Worm (Caenorhabditis elegans) whole organism, L1 larva: ENCODE data around the gene T06D4.2.

Experiments used
- C16A3.4 ChIP-seq: fragments of 150-350 bp; optimal IDR thresholded peaks from 2 replicates; lab custom pipeline; 2014; ENCODE audit warnings: missing biosample characterization, missing genetic modification characterization
- C34B4.2 ChIP-seq: sonication (generic microtip); optimal IDR thresholded peaks from 2 replicates; lab custom pipeline; 2017; ENCODE audit warnings: mild to moderate bottlenecking, missing genetic modification characterization, missing compliant biosample characterization
- F16B12.6 ChIP-seq: fragments of 150-350 bp; optimal IDR thresholded peaks from 2 replicates; lab custom pipeline; 2014; ENCODE audit warnings: missing biosample characterization, missing genetic modification characterization
- aha-1 ChIP-seq: fragments of 150-350 bp; optimal IDR thresholded peaks from 2 replicates; lab custom pipeline; 2014; ENCODE audit warnings: missing biosample characterization, missing genetic modification characterization
- alr-1 ChIP-seq: fragments of 200-800 bp; sonication (Bioruptor generic); optimal IDR thresholded peaks from 2 replicates; lab custom pipeline; 2018; ENCODE audit warnings: borderline replicate concordance, mild to moderate bottlenecking, missing genetic modification characterization, missing compliant biosample characterization
- aly-2 ChIP-seq: fragments of 150-350 bp; optimal IDR thresholded peaks from 2 replicates; lab custom pipeline; 2014; ENCODE audit warnings: missing biosample characterization, missing genetic modification characterization
- ceh-63 ChIP-seq: fragments of 200-800 bp; sonication (Bioruptor generic); optimal IDR thresholded peaks from 2 replicates; lab custom pipeline; 2018; ENCODE audit warnings: mild to moderate bottlenecking, missing genetic modification characterization, missing compliant biosample characterization
- ceh-8 ChIP-seq: fragments of 200-800 bp; sonication (Bioruptor generic); optimal IDR thresholded peaks from 2 replicates; lab custom pipeline; 2018; ENCODE audit warnings: mild to moderate bottlenecking, missing genetic modification characterization, moderate library complexity, missing compliant biosample characterization
- ceh-90 ChIP-seq: sonication (generic microtip); optimal IDR thresholded peaks from 2 replicates; lab custom pipeline; 2016; ENCODE audit warnings: missing genetic modification characterization, missing compliant biosample characterization
- ces-1 ChIP-seq: fragments of 150-350 bp; optimal IDR thresholded peaks from 2 replicates; lab custom pipeline; 2014; ENCODE audit warnings: missing biosample characterization, missing genetic modification reagents, missing genetic modification characterization
- efl-1 ChIP-seq, 4 experiments: fragments of 150-350 bp; optimal IDR thresholded peaks in 3 of 4; peaks in 1 of 4; 1 replicate in 1 of 4; 2 replicates in 3 of 4; lab custom pipeline; 2014; ENCODE audit warnings: missing biosample characterization in 2 of 4, missing genetic modification characterization in 2 of 4, missing genetic modification reagents in 2 of 4
- egl-27 ChIP-seq, 2 experiments: fragments of 150-350 bp in 1 of 2; sonication (generic microtip); optimal IDR thresholded peaks; 3 replicates each; lab custom pipeline; 2017 to 2018; ENCODE audit warnings: missing biosample characterization in 2 of 2, missing genetic modification characterization in 2 of 2, missing genetic modification reagents in 2 of 2
- elt-2 ChIP-seq: sonication (generic microtip); optimal IDR thresholded peaks from 2 replicates; lab custom pipeline; 2016; ENCODE audit warnings: missing genetic modification characterization, mild to moderate bottlenecking, inconsistent platforms, missing compliant biosample characterization, missing genetic modification reagents
- elt-3 ChIP-seq, 6 experiments: fragments of 150-350 bp in 1 of 6; sonication (generic microtip); optimal IDR thresholded peaks; 2 replicates each; lab custom pipeline; 2017 to 2018; ENCODE audit warnings: missing biosample characterization in 6 of 6, missing genetic modification characterization in 6 of 6, inconsistent platforms in 1 of 6
- fkh-10 ChIP-seq: sonication (generic microtip); optimal IDR thresholded peaks from 2 replicates; lab custom pipeline; 2017; ENCODE audit warnings: missing biosample characterization, missing genetic modification reagents, missing genetic modification characterization
- hlh-17 ChIP-seq: fragments of 200-800 bp; sonication (Bioruptor generic); optimal IDR thresholded peaks from 2 replicates; lab custom pipeline; 2018; ENCODE audit warnings: missing genetic modification characterization, mild to moderate bottlenecking, missing compliant biosample characterization, moderate library complexity, borderline replicate concordance
- hlh-4 ChIP-seq: sonication (generic microtip); optimal IDR thresholded peaks from 2 replicates; lab custom pipeline; 2016; ENCODE audit warnings: mild to moderate bottlenecking, missing genetic modification characterization, missing compliant biosample characterization
- hpl-2 ChIP-seq: fragments of 150-350 bp; optimal IDR thresholded peaks from 2 replicates; lab custom pipeline; 2014; ENCODE audit warnings: missing biosample characterization, missing genetic modification reagents, missing genetic modification characterization
- lin-39 ChIP-seq: fragments of 150-350 bp; optimal IDR thresholded peaks from 2 replicates; lab custom pipeline; 2014; ENCODE audit warnings: missing biosample characterization, missing genetic modification reagents, missing genetic modification characterization
- lir-3 ChIP-seq: sonication (generic microtip); optimal IDR thresholded peaks from 2 replicates; lab custom pipeline; 2016; ENCODE audit warnings: mild to moderate bottlenecking, missing genetic modification characterization, moderate library complexity, missing compliant biosample characterization; ENCODE audit not compliant: poor library complexity
- lsy-2 ChIP-seq, 2 experiments: fragments of 150-350 bp; optimal IDR thresholded peaks; 2 replicates each; lab custom pipeline; 2014; ENCODE audit warnings: missing biosample characterization in 2 of 2, missing genetic modification characterization in 2 of 2
- nhr-11 ChIP-seq: fragments of 150-350 bp; optimal IDR thresholded peaks from 2 replicates; lab custom pipeline; 2014; ENCODE audit warnings: missing biosample characterization, missing genetic modification characterization
- nhr-12 ChIP-seq: sonication (generic microtip); optimal IDR thresholded peaks from 2 replicates; lab custom pipeline; 2017; ENCODE audit warnings: missing biosample characterization, missing genetic modification characterization
- nhr-71 ChIP-seq: sonication (generic microtip); optimal IDR thresholded peaks from 2 replicates; lab custom pipeline; 2016; ENCODE audit warnings: mild to moderate bottlenecking, missing genetic modification characterization, moderate library complexity, missing compliant biosample characterization
- nhr-76 ChIP-seq: sonication (generic microtip); optimal IDR thresholded peaks from 2 replicates; lab custom pipeline; 2017; ENCODE audit warnings: missing biosample characterization, missing genetic modification characterization
- nhr-77 ChIP-seq: fragments of 150-350 bp; optimal IDR thresholded peaks from 2 replicates; lab custom pipeline; 2014; ENCODE audit warnings: missing biosample characterization, missing genetic modification characterization
- nhr-85 ChIP-seq: sonication (generic microtip); peaks from one replicate; lab custom pipeline; 2016; ENCODE audit warnings: missing genetic modification characterization, inconsistent platforms, missing compliant biosample characterization
- nhr-90 ChIP-seq: sonication (generic microtip); optimal IDR thresholded peaks from 2 replicates; lab custom pipeline; 2016; ENCODE audit warnings: mild to moderate bottlenecking, missing genetic modification characterization, missing compliant biosample characterization; ENCODE audit not compliant: poor library complexity
- pax-3 ChIP-seq: fragments of 200-800 bp; sonication (Bioruptor generic); optimal IDR thresholded peaks from 2 replicates; lab custom pipeline; 2018; ENCODE audit warnings: mild to moderate bottlenecking, missing genetic modification characterization, moderate library complexity, missing compliant biosample characterization
- rnt-1 ChIP-seq: sonication (generic microtip); optimal IDR thresholded peaks from 2 replicates; lab custom pipeline; 2016; ENCODE audit warnings: mild to moderate bottlenecking, missing genetic modification characterization, moderate library complexity, missing compliant biosample characterization
- snpc-4 ChIP-seq: fragments of 150-350 bp; optimal IDR thresholded peaks from 2 replicates; lab custom pipeline; 2014; ENCODE audit warnings: missing biosample characterization, missing genetic modification characterization
- snu-23 ChIP-seq: sonication (generic microtip); optimal IDR thresholded peaks from 2 replicates; lab custom pipeline; 2016; ENCODE audit warnings: missing genetic modification characterization, missing compliant biosample characterization
- unc-130 ChIP-seq: fragments of 150-350 bp; optimal IDR thresholded peaks from 2 replicates; lab custom pipeline; 2017; ENCODE audit warnings: missing biosample characterization, missing genetic modification characterization, inconsistent platforms
- unc-30 ChIP-seq: sonication (generic microtip); optimal IDR thresholded peaks from 2 replicates; lab custom pipeline; 2017; ENCODE audit warnings: missing biosample characterization, missing genetic modification characterization
- unc-62 ChIP-seq: fragments of 150-350 bp; optimal IDR thresholded peaks from 2 replicates; lab custom pipeline; 2014; ENCODE audit warnings: missing biosample characterization, missing genetic modification reagents, missing genetic modification characterization
- xbp-1 ChIP-seq: sonication (generic microtip); optimal IDR thresholded peaks from 2 replicates; lab custom pipeline; 2016; ENCODE audit warnings: missing genetic modification characterization, missing compliant biosample characterization
- zag-1 ChIP-seq: fragments of 150-350 bp; optimal IDR thresholded peaks from 2 replicates; lab custom pipeline; 2014; ENCODE audit warnings: missing biosample characterization, missing genetic modification characterization
- zip-4 ChIP-seq: fragments of 200-800 bp; sonication (Bioruptor generic); optimal IDR thresholded peaks from 2 replicates; lab custom pipeline; 2018; ENCODE audit warnings: mild to moderate bottlenecking, missing genetic modification characterization, moderate library complexity, missing compliant biosample characterization

Gene T06D4.2

DNA sequence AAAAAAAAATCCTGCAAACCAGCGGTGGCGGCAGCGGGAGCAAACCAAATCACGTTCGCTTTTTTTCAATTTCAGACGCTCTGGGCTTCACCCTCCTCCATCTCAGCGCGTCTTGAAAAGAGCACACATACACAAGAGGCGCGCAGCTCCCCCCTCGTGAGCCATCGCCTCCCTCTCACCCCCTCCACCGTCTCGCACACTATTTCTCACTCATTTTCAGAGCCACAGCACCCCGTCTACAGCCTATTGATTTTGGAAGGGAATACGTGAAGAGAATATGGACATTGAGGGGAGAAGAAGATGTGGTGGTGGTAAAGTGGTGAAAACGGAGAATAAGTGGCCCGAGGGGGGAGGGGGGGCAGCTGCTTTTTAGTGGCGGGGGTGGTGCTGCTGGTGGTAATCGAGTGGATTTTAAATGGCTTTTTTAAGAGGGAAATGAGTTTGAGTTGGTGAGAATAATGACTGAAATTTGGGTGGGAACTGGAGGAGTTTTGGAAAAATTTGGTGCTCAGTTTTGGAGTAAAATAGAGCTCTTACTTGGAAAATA, 42.5 kb upstream of the T06D4.2 start (continued):
- TF ChIP-seq F16B12.6 (tag; lab: Kevin White, UChicago) (no peak), hpl-2 (GFP tag; lab: Kevin White, UChicago) (no peak), alr-1 (tag; lab: Kevin White, UChicago) (no peak), C34B4.2 (no peak), efl-1 (optimal IDR thresholded peaks at IDR 0.05; lab: Kevin White, UChicago) (peak; percentile 17 to 38), efl-1 (GFP tag; optimal IDR thresholded peaks at IDR 0.05 in 1 of 2; lab: Kevin White, UChicago) (no peak), ceh-90 (tag; lab: Kevin White, UChicago) (no peak), zip-4 (GFP tag; lab: Kevin White, UChicago) (no peak), ceh-8 (no peak), C16A3.4 (tag; lab: Kevin White, UChicago) (no peak), ceh-63 (no peak), egl-27 (tag; optimal IDR thresholded peaks at IDR 0.05; lab: Kevin White, UChicago) (no peak), hlh-17 (no peak), zag-1 (no peak), unc-30 (tag; lab: Kevin White, UChicago) (no peak), elt-3 (tag; optimal IDR thresholded peaks at IDR 0.05; lab: Kevin White, UChicago) (no peak), fkh-10 (GFP tag; lab: Kevin White, UChicago) (peak; percentile 48), nhr-90 (tag; lab: Kevin White, UChicago) (no peak), ces-1 (GFP tag; lab: Kevin White, UChicago) (peak; percentile 49), aha-1 (no peak), nhr-11 (tag; lab: Kevin White, UChicago) (no peak), lsy-2 (tag; optimal IDR thresholded peaks at IDR 0.05; lab: Kevin White, UChicago) (peak in 1 of 2 experiments; percentile 39), hlh-4 (tag; lab: Kevin White, UChicago) (no peak), rnt-1 (no peak), lir-3 (tag; lab: Kevin White, UChicago) (no peak), xbp-1 (tag; lab: Kevin White, UChicago) (no peak), elt-2 (no peak), nhr-85 (tag; lab: Kevin White, UChicago) (no peak), nhr-76 (tag; lab: Kevin White, UChicago) (no peak), unc-62 (no peak)

DNA sequence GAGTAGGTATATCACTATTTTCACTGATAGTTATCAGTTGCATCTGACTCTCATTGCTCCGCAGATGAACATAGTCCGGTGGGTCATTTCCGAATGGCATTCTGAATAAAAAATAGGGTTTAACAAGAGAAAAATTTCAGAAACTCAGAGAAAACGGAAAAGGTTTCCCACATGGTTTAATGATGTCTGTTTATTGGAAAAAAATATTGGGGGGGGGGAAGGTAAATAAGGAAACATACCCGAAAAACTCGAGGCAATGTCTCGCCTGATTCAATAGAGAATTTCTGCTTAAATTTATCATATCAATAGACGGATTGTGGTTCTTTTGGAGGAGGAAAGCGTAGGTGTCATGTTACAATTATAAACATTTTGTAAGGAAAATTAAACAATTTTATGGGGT, 39.7 kb upstream of the T06D4.2 start, which contains the start of gene nep-11:
TSS of gene nep-11 (minus strand) at position 101 of the 400 bp plus-strand sequence.
- no peak for TF ChIP-seq hlh-4 (tag; lab: Kevin White, UChicago)
- no peak for TF ChIP-seq zag-1
- TF ChIP-seq aly-2 (tag; lab: Kevin White, UChicago), result no peak
- no peak for TF ChIP-seq snpc-4
- no peak for TF ChIP-seq unc-30 (tag; lab: Kevin White, UChicago)
- TF ChIP-seq nhr-77 (tag; lab: Kevin White, UChicago), result no peak
- no peak for TF ChIP-seq ceh-63
- no peak for TF ChIP-seq hlh-17
- no peak for TF ChIP-seq ceh-8
- TF ChIP-seq unc-130 (tag; lab: Kevin White, UChicago), result no peak
- TF ChIP-seq nhr-76 (tag; lab: Kevin White, UChicago), result no peak
- TF ChIP-seq snu-23 (GFP tag; lab: Kevin White, UChicago), result no peak
- no peak for TF ChIP-seq pax-3 (tag; lab: Kevin White, UChicago)
- TF ChIP-seq lsy-2 (tag; optimal IDR thresholded peaks at IDR 0.05; lab: Kevin White, UChicago), result no peak
- no peak for TF ChIP-seq nhr-71 (tag; lab: Kevin White, UChicago)
- no peak for TF ChIP-seq nhr-12 (tag; lab: Kevin White, UChicago)
- no peak for TF ChIP-seq rnt-1
- no peak for TF ChIP-seq lin-39 (tag; lab: Kevin White, UChicago)
- TF ChIP-seq, all 84 proteins: peak for 0

DNA sequence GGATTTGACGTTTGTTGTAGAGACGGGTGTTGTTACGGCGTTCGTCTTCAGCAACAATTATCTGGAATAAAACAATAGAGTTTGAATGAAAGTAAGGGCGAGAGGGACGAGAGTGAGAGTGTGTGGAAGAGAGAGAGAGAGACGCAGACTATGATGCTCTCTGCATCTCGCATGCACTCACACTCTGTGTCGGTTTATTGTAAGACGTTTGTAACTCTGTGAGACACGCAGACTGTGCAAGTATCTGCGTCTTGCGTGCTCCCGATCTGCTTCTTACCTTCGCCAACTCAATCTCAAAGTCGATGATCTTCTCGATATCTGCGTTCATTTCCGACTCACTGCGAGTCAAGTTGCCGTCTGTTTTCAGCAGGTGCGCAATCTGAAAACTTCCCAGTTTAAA, 37.2 kb upstream of the T06D4.2 start:
- TF ChIP-seq snpc-4 (no peak), efl-1 (optimal IDR thresholded peaks at IDR 0.05; lab: Kevin White, UChicago) (no peak), efl-1 (GFP tag; optimal IDR thresholded peaks at IDR 0.05 in 1 of 2; lab: Kevin White, UChicago) (peak in 1 of 2 experiments; percentile 80)
